ENCODE assay signal across 1 fruit fly cellular context in genomic region chr3R:28859058-28859526, dm6.
A peak's percentile ranks its signal among the peaks of the same experiment; 100 is the strongest.
TF ChIP-seq lines count a peak whose summit lies in the region.

TSS of gene Inx3 (minus strand) at chr3R:28859497.

TF ChIP-seq in whole organism, embryonic, 481 proteins besides CTCF, POLR2A, EP300 and RAD21 (continued from another document):
- TF ChIP-seq Optix (GFP tag; IDR thresholded peaks at IDR 0.05; lab: Robert Waterston, UW): peak; percentile 31; the same call in 1 of the 3 replicates
- TF ChIP-seq CG18619 (GFP tag; optimal IDR thresholded peaks at IDR 0.05; lab: Kevin White, UChicago): no peak
- TF ChIP-seq dan (GFP tag; IDR thresholded peaks at IDR 0.05; lab: Robert Waterston, UW): no peak
- no peak for TF ChIP-seq en (GFP tag; optimal IDR thresholded peaks at IDR 0.05; lab: Kevin White, UChicago)
- TF ChIP-seq Dek (tag; optimal IDR thresholded peaks at IDR 0.05; lab: Kevin White, UChicago): no peak
- no peak for TF ChIP-seq CG30431 (GFP tag; optimal IDR thresholded peaks at IDR 0.05; lab: Kevin White, UChicago)
- TF ChIP-seq CG3407 (GFP tag; optimal IDR thresholded peaks at IDR 0.05; lab: Kevin White, UChicago): no peak
- no peak for TF ChIP-seq CG9817 (tag; optimal IDR thresholded peaks at IDR 0.05; lab: Kevin White, UChicago)
- TF ChIP-seq CrebB (tag; optimal IDR thresholded peaks at IDR 0.05; lab: Kevin White, UChicago): peak; percentile 13
- TF ChIP-seq chinmo (GFP tag; IDR thresholded peaks at IDR 0.05; lab: Robert Waterston, UW; ENCODE audit: partially characterized antibody): peak; percentile 72; the same call in 2 of the 4 replicates
- TF ChIP-seq CG12219 (GFP tag; optimal IDR thresholded peaks at IDR 0.05; lab: Kevin White, UChicago): peak; percentile 12
- TF ChIP-seq NFAT (GFP tag; IDR thresholded peaks at IDR 0.05; lab: Robert Waterston, UW): peak; percentile 19; the same call in 1 of the 2 replicates
- no peak for TF ChIP-seq phol (tag; optimal IDR thresholded peaks at IDR 0.05; lab: Kevin White, UChicago)
